Worm (Caenorhabditis elegans): ENCODE measurements around the gene fbxb-85.

DNA sequence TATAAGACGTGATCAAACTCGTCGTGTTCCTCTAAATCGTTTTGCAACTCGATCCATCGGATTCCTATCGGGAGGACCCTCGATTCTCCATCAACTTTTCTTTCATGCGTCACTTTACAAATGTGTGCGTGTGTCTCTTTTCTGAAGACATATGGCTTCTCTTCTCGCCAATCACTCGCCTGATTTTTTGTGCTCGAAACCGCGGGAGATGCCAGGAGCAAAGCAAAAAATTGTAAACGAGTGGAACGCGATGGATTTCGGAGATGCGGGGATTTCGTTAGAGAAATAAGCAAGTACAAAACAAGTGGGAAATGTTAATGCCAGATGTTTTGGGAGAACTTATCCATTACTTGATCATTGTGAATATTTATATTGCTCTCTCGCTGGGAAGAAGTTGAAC lies 24.6 kb downstream of the fbxb-85 start:
- TF ChIP-seq elt-1 (tag; optimal IDR thresholded peaks at IDR 0.05), result no peak
- no peak for TF ChIP-seq ceh-9 (tag; optimal IDR thresholded peaks at IDR 0.05)
- no peak for TF ChIP-seq lin-39 (tag; optimal IDR thresholded peaks at IDR 0.05)
- no peak for TF ChIP-seq ceh-82 (tag; optimal IDR thresholded peaks at IDR 0.05)
